Worm (Caenorhabditis elegans) whole organism, young adult: ENCODE data around the gene nlp-9.
A peak's percentile ranks its signal among the peaks of the same experiment; 100 is the strongest.

Experiments
- D2030.7 ChIP-seq: fragments of 200-800 bp; sonication (Bioruptor generic); IDR thresholded peaks from 2 replicates; pipeline ENCODE4 v1.3.6; 2022; ENCODE audit warnings: missing genetic modification reagents, missing genetic modification characterization, missing compliant biosample characterization
- ama-1 ChIP-seq, 3 experiments: fragments of 150-350 bp in 1 of 3; sonication (generic microtip) in 2 of 3; optimal IDR thresholded peaks; 2 replicates each; lab custom pipeline; 2014 to 2018; ENCODE audit warnings: missing biosample characterization in 2 of 3, missing genetic modification characterization in 2 of 3, missing genetic modification reagents in 2 of 3
- efl-1 ChIP-seq: fragments of 150-350 bp; optimal IDR thresholded peaks from 2 replicates; lab custom pipeline; 2014; ENCODE audit warnings: missing biosample characterization, missing genetic modification reagents, missing genetic modification characterization
- egrh-3 ChIP-seq: fragments of 200-800 bp; sonication (Bioruptor generic); IDR thresholded peaks from 2 replicates; pipeline ENCODE4 v1.3.6; 2022; ENCODE audit warnings: missing genetic modification reagents, missing genetic modification characterization, missing compliant biosample characterization
- lin-26 ChIP-seq: fragments of 200-800 bp; sonication (Bioruptor generic); IDR thresholded peaks from 2 replicates; pipeline ENCODE4 v1.3.6; 2022; ENCODE audit warnings: missing genetic modification reagents, missing genetic modification characterization, missing compliant biosample characterization
- madf-6 ChIP-seq: fragments of 200-800 bp; sonication (Bioruptor generic); IDR thresholded peaks from 2 replicates; pipeline ENCODE4 v1.3.6; 2022; ENCODE audit warnings: missing genetic modification reagents, missing genetic modification characterization, missing compliant biosample characterization
- nfya-1 ChIP-seq: sonication (generic microtip); optimal IDR thresholded peaks from 2 replicates; lab custom pipeline; 2017; ENCODE audit warnings: antibody characterized with exemption, missing compliant biosample characterization, missing genetic modification characterization, borderline replicate concordance; ENCODE audit not compliant: insufficient read depth
- snpc-1.3 ChIP-seq: sonication (generic microtip); optimal IDR thresholded peaks from 2 replicates; lab custom pipeline; 2017; ENCODE audit warnings: missing genetic modification characterization, mild to moderate bottlenecking, missing compliant biosample characterization, antibody characterized with exemption, moderate library complexity, missing genotype, missing genetic modification reagents; ENCODE audit not compliant: insufficient read depth
- snpc-4 ChIP-seq, 5 experiments: fragments of 150-350 bp in 1 of 5; sonication (generic microtip) in 4 of 5; optimal IDR thresholded peaks; 2 replicates each; lab custom pipeline; 2014 to 2018; ENCODE audit warnings: missing genetic modification characterization in 5 of 5, missing biosample characterization in 3 of 5, antibody characterized with exemption in 2 of 5, mild to moderate bottlenecking in 2 of 5, missing compliant biosample characterization in 2 of 5, missing genotype in 2 of 5, moderate library complexity in 2 of 5, missing genetic modification reagents in 1 of 5
- unc-62 ChIP-seq: fragments of 150-350 bp; optimal IDR thresholded peaks from 2 replicates; lab custom pipeline; 2014; ENCODE audit warnings: missing biosample characterization, missing genetic modification reagents, missing genetic modification characterization

ce11 chrV:4186453-4187143, 32.8 kb upstream of the nlp-9 start:
- peak; percentile 15 for TF ChIP-seq ama-1 (optimal IDR thresholded peaks at IDR 0.05; lab: Kevin White, UChicago)
- no peak for TF ChIP-seq ama-1 (GFP tag; optimal IDR thresholded peaks at IDR 0.05; lab: Kevin White, UChicago)
- no peak for TF ChIP-seq nfya-1 (tag; lab: Kevin White, UChicago)
- TF ChIP-seq madf-6: no peak
- TF ChIP-seq snpc-1.3 (tag; lab: Kevin White, UChicago): no peak
- peak; percentile 92 for TF ChIP-seq egrh-3
- TF ChIP-seq efl-1 (GFP tag; lab: Kevin White, UChicago): no peak
- peak; percentile 50; the same call in 1 of the 2 replicates for TF ChIP-seq lin-26 (GFP tag; lab: Robert Waterston, UW)
- TF ChIP-seq unc-62: no peak
- no peak for TF ChIP-seq snpc-4 (GFP tag; optimal IDR thresholded peaks at IDR 0.05; lab: Kevin White, UChicago)
- no peak for TF ChIP-seq snpc-4 (tag; optimal IDR thresholded peaks at IDR 0.05; lab: Kevin White, UChicago)
- no peak for TF ChIP-seq D2030.7 (GFP tag; lab: Robert Waterston, UW)
